Worm (Caenorhabditis elegans) whole organism, young adult: ENCODE measurements around the gene F36H5.17.

Experiments
- B0261.1 ChIP-seq: sonication (generic microtip); optimal IDR thresholded peaks from 2 replicates; lab custom pipeline; 2016; ENCODE audit warnings: mild to moderate bottlenecking, missing genetic modification characterization, moderate library complexity, missing compliant biosample characterization
- B0336.3 ChIP-seq: fragments of 200-800 bp; sonication (Bioruptor generic); IDR thresholded peaks from 2 replicates; pipeline ENCODE4 v1.3.6; 2022; ENCODE audit warnings: missing genetic modification characterization, missing compliant biosample characterization
- C17E4.6 ChIP-seq: fragments of 200-800 bp; sonication (Bioruptor generic); IDR thresholded peaks from 2 replicates; pipeline ENCODE4 v1.3.6; 2022; ENCODE audit warnings: missing genetic modification reagents, missing genetic modification characterization, missing compliant biosample characterization
- F33H1.4 ChIP-seq: fragments of 200-800 bp; sonication (Bioruptor generic); IDR thresholded peaks from 2 replicates; pipeline ENCODE4 v1.3.6; 2022; ENCODE audit warnings: missing genetic modification reagents, missing genetic modification characterization, missing compliant biosample characterization
- F49E8.2 ChIP-seq: sonication (generic microtip); optimal IDR thresholded peaks from 3 replicates; lab custom pipeline; 2017; ENCODE audit warnings: missing genetic modification characterization, mild to moderate bottlenecking, missing compliant biosample characterization, antibody characterized with exemption, moderate library complexity; ENCODE audit not compliant: insufficient read depth
- F57C9.4 ChIP-seq: sonication (generic microtip); optimal IDR thresholded peaks from 2 replicates; lab custom pipeline; 2017; ENCODE audit warnings: mild to moderate bottlenecking, missing genetic modification characterization, missing compliant biosample characterization
- T07F8.4 ChIP-seq: sonication (generic microtip); optimal IDR thresholded peaks from 2 replicates; lab custom pipeline; 2016; ENCODE audit warnings: mild to moderate bottlenecking, missing genetic modification characterization, moderate library complexity, missing compliant biosample characterization
- Y79H2A.3 ChIP-seq: fragments of 200-800 bp; sonication (Bioruptor generic); conservative IDR thresholded peaks from 2 replicates; pipeline ENCODE4 v1.3.6; 2022; ENCODE audit warnings: missing genetic modification reagents, missing genetic modification characterization, missing compliant biosample characterization
- ZK185.1 ChIP-seq: sonication (generic microtip); optimal IDR thresholded peaks from 2 replicates; lab custom pipeline; 2016; ENCODE audit warnings: mild to moderate bottlenecking, missing genetic modification characterization, missing compliant biosample characterization; ENCODE audit not compliant: poor library complexity, severe bottlenecking
- atf-7 ChIP-seq: sonication (generic microtip); optimal IDR thresholded peaks from 2 replicates; lab custom pipeline; 2017; ENCODE audit warnings: mild to moderate bottlenecking, missing genetic modification characterization, missing compliant biosample characterization
- attf-5 ChIP-seq: fragments of 200-800 bp; sonication (Bioruptor generic); optimal IDR thresholded peaks from 2 replicates; lab custom pipeline; 2018; ENCODE audit warnings: mild to moderate bottlenecking, missing genetic modification characterization, missing compliant biosample characterization
- bed-1 ChIP-seq: fragments of 200-800 bp; sonication (Bioruptor generic); IDR thresholded peaks from 2 replicates; pipeline ENCODE4 v1.3.6; 2022; ENCODE audit warnings: missing genetic modification reagents, missing genetic modification characterization, missing compliant biosample characterization
- bed-2 ChIP-seq: fragments of 200-800 bp; sonication (Bioruptor generic); IDR thresholded peaks from 2 replicates; pipeline ENCODE4 v1.3.6; 2022; ENCODE audit warnings: missing genetic modification reagents, missing genetic modification characterization, missing compliant biosample characterization
- cebp-2 ChIP-seq: fragments of 200-800 bp; sonication (Bioruptor generic); IDR thresholded peaks from 2 replicates; pipeline ENCODE4 v1.3.6; 2022; ENCODE audit warnings: missing genetic modification characterization, missing compliant biosample characterization
- ceh-58 ChIP-seq: fragments of 200-800 bp; sonication (Bioruptor generic); IDR thresholded peaks from 2 replicates; pipeline ENCODE4 v1.3.6; 2022; ENCODE audit warnings: missing genetic modification characterization, missing compliant biosample characterization
- chd-7 ChIP-seq: sonication (generic microtip); optimal IDR thresholded peaks from 2 replicates; lab custom pipeline; 2016; ENCODE audit warnings: mild to moderate bottlenecking, missing genetic modification characterization, moderate library complexity, missing compliant biosample characterization
- dox-1 ChIP-seq: fragments of 200-800 bp; sonication (Bioruptor generic); IDR thresholded peaks from 2 replicates; pipeline ENCODE4 v1.3.6; 2022; ENCODE audit warnings: missing genetic modification reagents, missing genetic modification characterization, missing compliant biosample characterization
- dpl-1 ChIP-seq: fragments of 150-350 bp; optimal IDR thresholded peaks from 2 replicates; lab custom pipeline; 2014; ENCODE audit warnings: missing biosample characterization, missing genetic modification reagents, missing genetic modification characterization
- hmg-1.2 ChIP-seq: fragments of 200-800 bp; sonication (Bioruptor generic); IDR thresholded peaks from 2 replicates; pipeline ENCODE4 v1.3.6; 2022; ENCODE audit warnings: missing genetic modification reagents, missing genetic modification characterization, missing compliant biosample characterization
- hsf-1 ChIP-seq: fragments of 200-800 bp; sonication (Bioruptor generic); IDR thresholded peaks from 2 replicates; pipeline ENCODE4 v1.3.6; 2022; ENCODE audit warnings: missing genetic modification reagents, missing genetic modification characterization, missing compliant biosample characterization
- lin-35 ChIP-seq, 3 experiments: fragments of 150-350 bp in 2 of 3; sonication (generic microtip) in 1 of 3; optimal IDR thresholded peaks; 2 replicates each; lab custom pipeline; 2014 to 2018; ENCODE audit warnings: missing biosample characterization in 3 of 3, missing genetic modification characterization in 3 of 3, missing genetic modification reagents in 3 of 3
- lin-40 ChIP-seq: sonication (generic microtip); optimal IDR thresholded peaks from 2 replicates; lab custom pipeline; 2016; ENCODE audit warnings: missing genetic modification characterization, mild to moderate bottlenecking, missing compliant biosample characterization, missing genotype, missing genetic modification reagents
- lin-54 ChIP-seq: fragments of 200-800 bp; sonication (Bioruptor generic); optimal IDR thresholded peaks from 2 replicates; lab custom pipeline; 2018; ENCODE audit warnings: mild to moderate bottlenecking, missing genetic modification characterization, missing compliant biosample characterization
- madf-10 ChIP-seq: sonication (generic microtip); optimal IDR thresholded peaks from 2 replicates; lab custom pipeline; 2016; ENCODE audit warnings: mild to moderate bottlenecking, missing genetic modification characterization, missing compliant biosample characterization
- madf-6 ChIP-seq: fragments of 200-800 bp; sonication (Bioruptor generic); IDR thresholded peaks from 2 replicates; pipeline ENCODE4 v1.3.6; 2022; ENCODE audit warnings: missing genetic modification reagents, missing genetic modification characterization, missing compliant biosample characterization
- mes-4 ChIP-seq: sonication (generic microtip); optimal IDR thresholded peaks from 2 replicates; lab custom pipeline; 2016; ENCODE audit warnings: missing genotype, missing genetic modification characterization, missing compliant biosample characterization
- nhr-120 ChIP-seq: fragments of 200-800 bp; sonication (Bioruptor generic); IDR thresholded peaks from 2 replicates; pipeline ENCODE4 v1.3.6; 2022; ENCODE audit warnings: missing genetic modification characterization, missing compliant biosample characterization
- nhr-179 ChIP-seq: sonication (generic microtip); optimal IDR thresholded peaks from 2 replicates; lab custom pipeline; 2016; ENCODE audit warnings: mild to moderate bottlenecking, missing genetic modification characterization, missing compliant biosample characterization
- nhr-80 ChIP-seq: sonication (generic microtip); optimal IDR thresholded peaks from 2 replicates; lab custom pipeline; 2016; ENCODE audit warnings: missing genetic modification characterization, missing compliant biosample characterization
- pbrm-1 ChIP-seq: fragments of 200-800 bp; sonication (Bioruptor generic); IDR thresholded peaks from 2 replicates; pipeline ENCODE4 v1.3.6; 2022; ENCODE audit warnings: missing genetic modification reagents, missing genetic modification characterization, missing compliant biosample characterization
- pha-4 ChIP-seq: fragments of 150-350 bp; sonication (generic microtip); optimal IDR thresholded peaks from 2 replicates; lab custom pipeline; 2014; ENCODE audit warnings: missing biosample characterization, missing genetic modification reagents, missing genetic modification characterization
- rec-8 ChIP-seq, 2 experiments: sonication (generic microtip); optimal IDR thresholded peaks; 2 replicates each; lab custom pipeline; 2016; ENCODE audit warnings: mild to moderate bottlenecking in 2 of 2, missing genetic modification characterization in 2 of 2, missing genetic modification reagents in 2 of 2, missing genotype in 2 of 2, missing biosample characterization in 1 of 2, missing compliant biosample characterization in 1 of 2, moderate library complexity in 1 of 2
- snpc-1.1 ChIP-seq: sonication (generic microtip); optimal IDR thresholded peaks from 2 replicates; lab custom pipeline; 2017; ENCODE audit warnings: missing genetic modification characterization, mild to moderate bottlenecking, missing compliant biosample characterization, antibody characterized with exemption, moderate library complexity, missing genotype, missing genetic modification reagents; ENCODE audit not compliant: insufficient read depth
- snpc-3.4 ChIP-seq: sonication (generic microtip); optimal IDR thresholded peaks from 2 replicates; lab custom pipeline; 2017; ENCODE audit warnings: missing genetic modification characterization, mild to moderate bottlenecking, missing compliant biosample characterization, antibody characterized with exemption, moderate library complexity, missing genotype, missing genetic modification reagents
- snpc-4 ChIP-seq, 5 experiments: fragments of 150-350 bp in 1 of 5; sonication (generic microtip) in 4 of 5; optimal IDR thresholded peaks; 2 replicates each; lab custom pipeline; 2014 to 2018; ENCODE audit warnings: missing genetic modification characterization in 5 of 5, missing biosample characterization in 3 of 5, antibody characterized with exemption in 2 of 5, mild to moderate bottlenecking in 2 of 5, missing compliant biosample characterization in 2 of 5, missing genotype in 2 of 5, moderate library complexity in 2 of 5, missing genetic modification reagents in 1 of 5
- somi-1 ChIP-seq: fragments of 200-800 bp; sonication (Bioruptor generic); optimal IDR thresholded peaks from 2 replicates; lab custom pipeline; 2018; ENCODE audit warnings: mild to moderate bottlenecking, missing genetic modification characterization, missing compliant biosample characterization
- sptf-2 ChIP-seq: fragments of 200-800 bp; sonication (Bioruptor generic); optimal IDR thresholded peaks from 2 replicates; lab custom pipeline; 2018; ENCODE audit warnings: mild to moderate bottlenecking, missing genetic modification characterization, missing compliant biosample characterization
- tlf-1 ChIP-seq: fragments of 200-800 bp; sonication (Bioruptor generic); optimal IDR thresholded peaks from 2 replicates; lab custom pipeline; 2018; ENCODE audit warnings: mild to moderate bottlenecking, missing genetic modification characterization, missing compliant biosample characterization
- unc-62 ChIP-seq: fragments of 150-350 bp; optimal IDR thresholded peaks from 2 replicates; lab custom pipeline; 2014; ENCODE audit warnings: missing biosample characterization, missing genetic modification reagents, missing genetic modification characterization
- ztf-3 ChIP-seq: fragments of 200-800 bp; sonication (Bioruptor generic); optimal IDR thresholded peaks from 2 replicates; lab custom pipeline; 2018; ENCODE audit warnings: mild to moderate bottlenecking, missing genetic modification characterization, missing compliant biosample characterization

F36H5.17 gene

ce11 chrII:1731932-1732331 is 24.0 kb downstream of the F36H5.17 start, which contains the start of gene ceh-82:
TSS of gene ceh-82 (plus strand) at chrII:1732232.
- no peak for TF ChIP-seq ceh-58 (GFP tag; lab: Robert Waterston, UW)
- TF ChIP-seq pbrm-1 (GFP tag; lab: Robert Waterston, UW): no peak
- TF ChIP-seq ztf-3: no peak
- no peak for TF ChIP-seq pha-4
- TF ChIP-seq, all 124 proteins: peak for 0

DNA sequence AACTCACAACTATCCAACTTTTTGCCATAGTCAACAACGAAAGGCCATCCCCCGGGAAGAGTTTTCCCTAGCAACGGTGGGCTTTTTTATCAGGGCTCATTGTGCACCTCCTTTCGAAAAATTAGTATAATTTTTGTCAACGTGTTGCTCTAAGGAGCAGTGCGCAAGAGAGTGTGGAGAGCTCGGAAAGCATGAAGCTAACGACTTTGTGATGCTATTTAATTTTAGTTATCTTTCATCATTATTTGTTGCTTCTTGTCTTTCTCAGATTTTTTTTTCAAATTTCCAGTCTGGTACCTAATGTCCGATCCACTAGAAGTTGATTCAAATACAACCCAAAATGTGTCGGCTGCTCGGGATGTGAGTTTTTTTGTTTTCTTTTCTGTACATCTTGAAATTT is 25.9 kb downstream of the F36H5.17 start, which contains the start of gene ceh-81:
Gene ceh-81 (plus strand): TSS at position 301 of the 400 bp plus-strand sequence.
- no peak for TF ChIP-seq C17E4.6 (GFP tag; lab: Robert Waterston, UW)
- no peak for TF ChIP-seq snpc-4 (GFP tag; optimal IDR thresholded peaks at IDR 0.05; lab: Kevin White, UChicago)
- no peak for TF ChIP-seq snpc-4 (tag; optimal IDR thresholded peaks at IDR 0.05; lab: Kevin White, UChicago)
- TF ChIP-seq snpc-1.1: no peak
- TF ChIP-seq tlf-1 (GFP tag; lab: Kevin White, UChicago): no peak
- no peak for TF ChIP-seq nhr-179 (tag; lab: Kevin White, UChicago)
- no peak for TF ChIP-seq lin-40 (tag; lab: Kevin White, UChicago)
- TF ChIP-seq ZK185.1: no peak
- TF ChIP-seq lin-35 (GFP tag; optimal IDR thresholded peaks at IDR 0.05; lab: Kevin White, UChicago): no peak

DNA sequence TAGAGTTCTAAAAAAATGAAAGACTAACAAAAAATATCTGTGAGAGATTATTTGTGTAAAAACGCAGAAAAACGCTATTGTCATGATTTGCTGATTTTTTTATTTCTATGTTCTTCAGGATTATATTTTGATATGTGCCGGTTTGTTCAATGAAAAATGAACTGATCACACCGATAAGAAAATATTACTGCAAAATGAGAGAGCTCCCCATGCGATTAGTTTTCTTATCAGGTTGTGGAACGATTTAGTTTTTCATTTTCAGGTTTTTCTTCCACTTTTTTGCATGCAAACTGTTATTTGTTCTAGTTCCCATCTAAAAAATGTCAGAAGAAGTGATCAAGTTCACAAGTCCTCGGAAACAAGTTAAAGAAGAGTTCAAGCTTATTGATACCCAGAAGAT is 27.7 kb downstream of the F36H5.17 start, which contains the start of gene btb-9:
Gene btb-9 (plus strand): TSS at position 254 of the 400 bp plus-strand sequence.
- TF ChIP-seq somi-1 (GFP tag; lab: Kevin White, UChicago) (no peak), sptf-2 (no peak), hmg-1.2 (peak; percentile 30; the same call in 1 of the 2 replicates), nhr-80 (tag; lab: Kevin White, UChicago) (peak; percentile 83), lin-40 (tag; lab: Kevin White, UChicago) (no peak), unc-62 (no peak), nhr-120 (GFP tag; lab: Robert Waterston, UW) (no peak), madf-10 (tag; lab: Kevin White, UChicago) (no peak), B0261.1 (no peak), attf-5 (GFP tag; lab: Kevin White, UChicago) (no peak), dox-1 (GFP tag; lab: Robert Waterston, UW) (peak; percentile 37; the same call in 1 of the 2 replicates), lin-35 (GFP tag; optimal IDR thresholded peaks at IDR 0.05; lab: Kevin White, UChicago) (no peak), T07F8.4 (tag; lab: Kevin White, UChicago) (no peak), nhr-179 (tag; lab: Kevin White, UChicago) (no peak), ZK185.1 (no peak), hsf-1 (no peak), atf-7 (tag; lab: Kevin White, UChicago) (no peak), snpc-3.4 (no peak)
- TF ChIP-seq, all 124 proteins: peak for 3

ce11 chrII:1725735-1726134 is 30.2 kb downstream of the F36H5.17 start, which contains the start of gene F45C12.17:
TSS of gene F45C12.17 (plus strand) at chrII:1726111.
- TF ChIP-seq F57C9.4 (tag; lab: Kevin White, UChicago): no peak
- no peak for TF ChIP-seq chd-7 (tag; lab: Kevin White, UChicago)
- no peak for TF ChIP-seq Y79H2A.3 (GFP tag; lab: Robert Waterston, UW)
- TF ChIP-seq ceh-58 (GFP tag; lab: Robert Waterston, UW): no peak
- TF ChIP-seq bed-2 (GFP tag; lab: Robert Waterston, UW): no peak
- no peak for TF ChIP-seq madf-6 (GFP tag; lab: Robert Waterston, UW)
- no peak for TF ChIP-seq dpl-1
- no peak for TF ChIP-seq F33H1.4
- no peak for TF ChIP-seq lin-54
- TF ChIP-seq somi-1 (GFP tag; lab: Kevin White, UChicago): no peak
- no peak for TF ChIP-seq nhr-120 (GFP tag; lab: Robert Waterston, UW)
- no peak for TF ChIP-seq F49E8.2 (tag; lab: Kevin White, UChicago)
- TF ChIP-seq B0336.3 (GFP tag; lab: Robert Waterston, UW): no peak
- no peak for TF ChIP-seq pbrm-1 (GFP tag; lab: Robert Waterston, UW)
- TF ChIP-seq cebp-2: no peak
- no peak for TF ChIP-seq mes-4 (tag; lab: Kevin White, UChicago)
- no peak for TF ChIP-seq rec-8 (tag; optimal IDR thresholded peaks at IDR 0.05; lab: Kevin White, UChicago)
- TF ChIP-seq bed-1 (GFP tag; lab: Robert Waterston, UW): no peak
